Worm (Caenorhabditis elegans) whole organism, young adult: ENCODE data around the gene ZK377.15.

Experiments
- C17E4.6 ChIP-seq: fragments of 200-800 bp; sonication (Bioruptor generic); IDR thresholded peaks from 2 replicates; pipeline ENCODE4 v1.3.6; 2022; ENCODE audit warnings: missing genetic modification reagents, missing genetic modification characterization, missing compliant biosample characterization
- F33H1.4 ChIP-seq: fragments of 200-800 bp; sonication (Bioruptor generic); IDR thresholded peaks from 2 replicates; pipeline ENCODE4 v1.3.6; 2022; ENCODE audit warnings: missing genetic modification reagents, missing genetic modification characterization, missing compliant biosample characterization
- Y67H2A.10 ChIP-seq: fragments of 200-800 bp; sonication (Bioruptor generic); conservative IDR thresholded peaks from 2 replicates; pipeline ENCODE4 v1.3.6; 2022; ENCODE audit warnings: missing genetic modification reagents, missing genetic modification characterization, missing compliant biosample characterization
- ama-1 ChIP-seq, 3 experiments: fragments of 150-350 bp in 1 of 3; sonication (generic microtip) in 2 of 3; optimal IDR thresholded peaks; 2 replicates each; lab custom pipeline; 2014 to 2018; ENCODE audit warnings: missing biosample characterization in 2 of 3, missing genetic modification characterization in 2 of 3, missing genetic modification reagents in 2 of 3
- egl-18 ChIP-seq: fragments of 200-800 bp; sonication (Bioruptor generic); IDR thresholded peaks from 2 replicates; pipeline ENCODE4 v1.3.6; 2022; ENCODE audit warnings: missing genetic modification reagents, missing genetic modification characterization, missing compliant biosample characterization
- egrh-3 ChIP-seq: fragments of 200-800 bp; sonication (Bioruptor generic); IDR thresholded peaks from 2 replicates; pipeline ENCODE4 v1.3.6; 2022; ENCODE audit warnings: missing genetic modification reagents, missing genetic modification characterization, missing compliant biosample characterization
- let-526 ChIP-seq: fragments of 200-800 bp; sonication (Bioruptor generic); IDR thresholded peaks from 2 replicates; pipeline ENCODE4 v1.3.6; 2022; ENCODE audit warnings: missing genetic modification reagents, missing genetic modification characterization, missing compliant biosample characterization
- mcd-1 ChIP-seq: fragments of 200-800 bp; sonication (Bioruptor generic); IDR thresholded peaks from 2 replicates; pipeline ENCODE4 v1.3.6; 2022; ENCODE audit warnings: missing genetic modification reagents, missing genetic modification characterization, missing compliant biosample characterization
- nfya-1 ChIP-seq: sonication (generic microtip); optimal IDR thresholded peaks from 2 replicates; lab custom pipeline; 2017; ENCODE audit warnings: antibody characterized with exemption, missing compliant biosample characterization, missing genetic modification characterization, borderline replicate concordance; ENCODE audit not compliant: insufficient read depth
- snpc-4 ChIP-seq, 5 experiments: fragments of 150-350 bp in 1 of 5; sonication (generic microtip) in 4 of 5; optimal IDR thresholded peaks; 2 replicates each; lab custom pipeline; 2014 to 2018; ENCODE audit warnings: missing genetic modification characterization in 5 of 5, missing biosample characterization in 3 of 5, antibody characterized with exemption in 2 of 5, mild to moderate bottlenecking in 2 of 5, missing compliant biosample characterization in 2 of 5, missing genotype in 2 of 5, moderate library complexity in 2 of 5, missing genetic modification reagents in 1 of 5
- zfh-2 ChIP-seq: fragments of 200-800 bp; sonication (Bioruptor generic); conservative IDR thresholded peaks from 2 replicates; pipeline ENCODE4 v1.3.6; 2022; ENCODE audit warnings: missing genetic modification reagents, missing genetic modification characterization, missing compliant biosample characterization
- ztf-25 ChIP-seq: fragments of 200-800 bp; sonication (Bioruptor generic); IDR thresholded peaks from 2 replicates; pipeline ENCODE4 v1.3.6; 2022; ENCODE audit warnings: missing genetic modification reagents, missing genetic modification characterization, missing compliant biosample characterization
- ztf-26 ChIP-seq: sonication (generic microtip); optimal IDR thresholded peaks from 2 replicates; lab custom pipeline; 2017; ENCODE audit warnings: missing genetic modification characterization, missing compliant biosample characterization

- TF ChIP-seq zfh-2 (GFP tag; lab: Robert Waterston, UW) (no peak), mcd-1 (GFP tag; lab: Robert Waterston, UW) (no peak), ama-1 (optimal IDR thresholded peaks at IDR 0.05; lab: Kevin White, UChicago) (no peak), ama-1 (GFP tag; optimal IDR thresholded peaks at IDR 0.05; lab: Kevin White, UChicago) (no peak), ztf-26 (tag; lab: Kevin White, UChicago) (no peak), snpc-4 (GFP tag; optimal IDR thresholded peaks at IDR 0.05; lab: Kevin White, UChicago) (no peak), snpc-4 (tag; optimal IDR thresholded peaks at IDR 0.05; lab: Kevin White, UChicago) (no peak), let-526 (GFP tag; lab: Robert Waterston, UW) (no peak), F33H1.4 (GFP tag; lab: Robert Waterston, UW) (no peak), C17E4.6 (GFP tag; lab: Robert Waterston, UW) (no peak), Y67H2A.10 (GFP tag; lab: Robert Waterston, UW) (no peak), egl-18 (no peak), ztf-25 (GFP tag; lab: Robert Waterston, UW) (no peak), nfya-1 (tag; lab: Kevin White, UChicago) (no peak), egrh-3 (GFP tag; lab: Robert Waterston, UW) (no peak)
Measured at ce11 chrX:3443526-3443925, 22.2 kb downstream of the ZK377.15 start, which contains the start of gene ZK813.2.
